Worm (Caenorhabditis elegans): ENCODE measurements around the gene C25G4.8.

ce11 chrIV:12419291-12419690 is 44.0 kb downstream of the C25G4.8 start:
- no peak for TF ChIP-seq F49E8.2 (tag; optimal IDR thresholded peaks at IDR 0.05; ENCODE audit: insufficient read depth)
- no peak for TF ChIP-seq snpc-1.3 (tag; optimal IDR thresholded peaks at IDR 0.05; ENCODE audit: insufficient read depth)
- no peak for TF ChIP-seq lsy-27 (tag; optimal IDR thresholded peaks at IDR 0.05; ENCODE audit: borderline replicate concordance, insufficient read depth)
- TF ChIP-seq pha-4 (tag; optimal IDR thresholded peaks at IDR 0.05): no peak
- no peak for TF ChIP-seq nfya-1 (tag; optimal IDR thresholded peaks at IDR 0.05; ENCODE audit: borderline replicate concordance, insufficient read depth)
- no peak for TF ChIP-seq ama-1 (optimal IDR thresholded peaks at IDR 0.05)
- TF ChIP-seq ama-1 (GFP tag; optimal IDR thresholded peaks at IDR 0.05): no peak
- TF ChIP-seq T07F8.4 (tag; optimal IDR thresholded peaks at IDR 0.05): no peak
- TF ChIP-seq bed-2 (GFP tag; IDR thresholded peaks at IDR 0.05): no peak
- TF ChIP-seq unc-130 (GFP tag; optimal IDR thresholded peaks at IDR 0.05): no peak
- TF ChIP-seq Y79H2A.3 (GFP tag; conservative IDR thresholded peaks at IDR 0.05): no peak
- TF ChIP-seq tlf-1 (GFP tag; optimal IDR thresholded peaks at IDR 0.05): no peak
- TF ChIP-seq pbrm-1 (GFP tag; IDR thresholded peaks at IDR 0.05): no peak
- no peak for TF ChIP-seq F55B11.4 (tag; optimal IDR thresholded peaks at IDR 0.05; ENCODE audit: borderline replicate concordance, insufficient read depth)

Measured in whole organism, young adult.